Fruit fly (Drosophila melanogaster) whole organism, embryonic: Measurements from ENCODE around the gene cni.

ENCODE experiments used
- Adf1 ChIP-seq: fragments of 200-800 bp; sonication (Bioruptor generic); IDR thresholded peaks from 2 replicates; pipeline ENCODE4 v1.3.6; 2022; ENCODE audit warnings: missing biosample characterization, missing genetic modification characterization
- Bdp1 ChIP-seq: fragments of 200-800 bp; sonication (Bioruptor generic); optimal IDR thresholded peaks from 3 replicates; lab custom pipeline; 2016; ENCODE audit warnings: missing biosample characterization, missing genetic modification characterization
- Bgb ChIP-seq: fragments of 200-800 bp; sonication (Bioruptor generic); IDR thresholded peaks from 2 replicates; pipeline ENCODE4 v1.3.6; 2022; ENCODE audit warnings: missing biosample characterization, missing genetic modification characterization; ENCODE audit not compliant: partially characterized antibody
- Bteb2 ChIP-seq: fragments of 200-800 bp; sonication (Bioruptor generic); optimal IDR thresholded peaks from 2 replicates; lab custom pipeline; 2016; ENCODE audit warnings: missing biosample characterization, missing genetic modification characterization
- CG10267 ChIP-seq: fragments of 200-800 bp; sonication (Bioruptor generic); optimal IDR thresholded peaks from 2 replicates; lab custom pipeline; 2018; ENCODE audit warnings: missing biosample characterization, mild to moderate bottlenecking, missing genetic modification characterization, moderate library complexity
- CG12769 ChIP-seq: fragments of 200-800 bp; sonication (Bioruptor generic); optimal IDR thresholded peaks from 2 replicates; lab custom pipeline; 2019; ENCODE audit warnings: missing biosample characterization, mild to moderate bottlenecking, missing genetic modification characterization, moderate library complexity
- CG15479 ChIP-seq: fragments of 200-800 bp; sonication (Bioruptor generic); optimal IDR thresholded peaks from 3 replicates; lab custom pipeline; 2019; ENCODE audit warnings: missing biosample characterization, mild to moderate bottlenecking, missing genetic modification characterization, moderate library complexity
- CG16813 ChIP-seq: fragments of 200-800 bp; sonication (Bioruptor generic); IDR thresholded peaks from 3 replicates; pipeline ENCODE4 v1.3.6; 2022; ENCODE audit warnings: missing biosample characterization, missing genetic modification characterization; ENCODE audit not compliant: partially characterized antibody
- CG17829 ChIP-seq: fragments of 200-800 bp; optimal IDR thresholded peaks from 2 replicates; lab custom pipeline; 2019; ENCODE audit warnings: missing biosample characterization, mild to moderate bottlenecking, missing genetic modification characterization, moderate library complexity
- CG18764 ChIP-seq: fragments of 200-800 bp; sonication (Bioruptor generic); optimal IDR thresholded peaks from 3 replicates; lab custom pipeline; 2016; ENCODE audit warnings: missing biosample characterization, missing genetic modification characterization
- CG3847 ChIP-seq: fragments of 200-800 bp; sonication (Bioruptor generic); IDR thresholded peaks from 2 replicates; pipeline ENCODE4 v1.3.6; 2022; ENCODE audit warnings: missing biosample characterization, missing genetic modification characterization
- CG4617 ChIP-seq: fragments of 200-800 bp; sonication (Bioruptor generic); optimal IDR thresholded peaks from 3 replicates; lab custom pipeline; 2016; ENCODE audit warnings: missing biosample characterization, missing genetic modification characterization, borderline replicate concordance
- CG7786 ChIP-seq: fragments of 200-800 bp; sonication (Bioruptor generic); optimal IDR thresholded peaks from 2 replicates; lab custom pipeline; 2016; ENCODE audit warnings: missing biosample characterization, missing genetic modification characterization
- CG9437 ChIP-seq: fragments of 200-800 bp; sonication (Bioruptor generic); optimal IDR thresholded peaks from 2 replicates; lab custom pipeline; 2018; ENCODE audit warnings: missing biosample characterization, mild to moderate bottlenecking, missing genetic modification characterization
- CoRest ChIP-seq: fragments of 200-800 bp; sonication (Bioruptor generic); optimal IDR thresholded peaks from 3 replicates; lab custom pipeline; 2018; ENCODE audit warnings: missing biosample characterization, mild to moderate bottlenecking, missing genetic modification characterization, moderate library complexity
- Doc3 ChIP-seq: fragments of 200-800 bp; sonication (Bioruptor generic); IDR thresholded peaks from 3 replicates; pipeline ENCODE4 v1.3.6; 2022; ENCODE audit warnings: missing biosample characterization, missing genetic modification characterization; ENCODE audit not compliant: partially characterized antibody
- HHEX ChIP-seq: fragments of 200-800 bp; sonication (Bioruptor generic); optimal IDR thresholded peaks from 3 replicates; lab custom pipeline; 2017; ENCODE audit warnings: missing biosample characterization, mild to moderate bottlenecking, missing genetic modification characterization, missing genetic modification reagents
- Lpt ChIP-seq: fragments of >200 bp; optimal IDR thresholded peaks from 2 replicates; lab custom pipeline; 2018; ENCODE audit warnings: missing biosample characterization, missing genetic modification characterization
- Pdp1 ChIP-seq, 2 experiments: fragments of 200-800 bp; sonication (Bioruptor generic); optimal IDR thresholded peaks; 3 replicates each; lab custom pipeline; 2016; ENCODE audit warnings: missing biosample characterization in 2 of 2, missing genetic modification characterization in 2 of 2, mild to moderate bottlenecking in 1 of 2, moderate library complexity in 1 of 2
- Scr ChIP-seq: fragments of 200-800 bp; sonication (Bioruptor generic); IDR thresholded peaks from 2 replicates; pipeline ENCODE4 v1.3.6; 2022; ENCODE audit warnings: missing biosample characterization, missing genetic modification characterization; ENCODE audit not compliant: partially characterized antibody
- Six4 ChIP-seq: fragments of 200-800 bp; sonication (Bioruptor generic); optimal IDR thresholded peaks from 2 replicates; lab custom pipeline; 2016; ENCODE audit warnings: missing biosample characterization, missing genetic modification characterization
- Sry-δ ChIP-seq: fragments of 200-800 bp; sonication (Bioruptor generic); optimal IDR thresholded peaks from 2 replicates; lab custom pipeline; 2016; ENCODE audit warnings: missing biosample characterization, missing genetic modification characterization
- Ssrp ChIP-seq: fragments of 200-800 bp; sonication (Bioruptor generic); optimal IDR thresholded peaks from 2 replicates; lab custom pipeline; 2018; ENCODE audit warnings: missing biosample characterization, mild to moderate bottlenecking, missing genetic modification characterization, moderate library complexity
- Tbp ChIP-seq: fragments of >200 bp; optimal IDR thresholded peaks from 2 replicates; lab custom pipeline; 2018; ENCODE audit warnings: missing biosample characterization, missing genetic modification characterization
- Xbp1 ChIP-seq: fragments of 200-800 bp; sonication (Bioruptor generic); optimal IDR thresholded peaks from 3 replicates; lab custom pipeline; 2016; ENCODE audit warnings: missing biosample characterization, mild to moderate bottlenecking, missing genetic modification characterization
- Xrp1 ChIP-seq: fragments of 200-800 bp; sonication (Bioruptor generic); IDR thresholded peaks from 2 replicates; pipeline ENCODE4 v1.3.6; 2022; ENCODE audit warnings: missing biosample characterization, missing genetic modification characterization
- ab ChIP-seq: fragments of 200-800 bp; sonication (Bioruptor generic); optimal IDR thresholded peaks from 2 replicates; lab custom pipeline; 2016; ENCODE audit warnings: missing biosample characterization, missing genetic modification characterization
- aop ChIP-seq: fragments of 200-800 bp; sonication (Bioruptor generic); IDR thresholded peaks from 2 replicates; pipeline ENCODE4 v1.3.6; 2022; ENCODE audit warnings: missing biosample characterization, missing genetic modification characterization
- ara ChIP-seq: fragments of 200-800 bp; sonication (Bioruptor generic); IDR thresholded peaks from 2 replicates; pipeline ENCODE4 v1.3.6; 2022; ENCODE audit warnings: missing biosample characterization, missing genetic modification characterization
- ato ChIP-seq: fragments of 200-800 bp; sonication (Bioruptor generic); IDR thresholded peaks from 2 replicates; pipeline ENCODE4 v1.3.6; 2022; ENCODE audit warnings: missing biosample characterization, missing genetic modification characterization; ENCODE audit not compliant: partially characterized antibody
- bcd ChIP-seq: fragments of 200-800 bp; sonication (Bioruptor generic); optimal IDR thresholded peaks from 2 replicates; lab custom pipeline; 2017; ENCODE audit warnings: missing biosample characterization, mild to moderate bottlenecking, missing genetic modification characterization
- bsh ChIP-seq, 2 experiments: fragments of 200-800 bp; sonication (Bioruptor generic); optimal IDR thresholded peaks; 2 replicates each; lab custom pipeline; 2017 to 2018; ENCODE audit warnings: mild to moderate bottlenecking in 2 of 2, missing biosample characterization in 2 of 2, missing genetic modification characterization in 2 of 2, moderate library complexity in 1 of 2
- cato ChIP-seq: fragments of 200-800 bp; sonication (Bioruptor generic); optimal IDR thresholded peaks from 2 replicates; lab custom pipeline; 2016; ENCODE audit warnings: missing biosample characterization, missing genetic modification characterization, borderline replicate concordance
- ems ChIP-seq: fragments of 200-800 bp; sonication (Bioruptor generic); optimal IDR thresholded peaks from 3 replicates; lab custom pipeline; 2016; ENCODE audit warnings: missing biosample characterization, missing genetic modification characterization
- fru ChIP-seq: fragments of >200 bp; optimal IDR thresholded peaks from 2 replicates; lab custom pipeline; 2017
- gce ChIP-seq: fragments of 200-800 bp; sonication (Bioruptor generic); IDR thresholded peaks from 3 replicates; pipeline ENCODE4 v1.3.6; 2022; ENCODE audit warnings: missing biosample characterization, missing genetic modification characterization
- ind ChIP-seq: fragments of 200-800 bp; sonication (Bioruptor generic); optimal IDR thresholded peaks from 3 replicates; lab custom pipeline; 2016; ENCODE audit warnings: missing biosample characterization, missing genetic modification characterization
- insv ChIP-seq, 2 experiments: fragments of 200-800 bp; sonication (Bioruptor generic); optimal IDR thresholded peaks; 3 replicates each; lab custom pipeline; 2016 to 2018; ENCODE audit warnings: missing biosample characterization in 2 of 2, missing genetic modification characterization in 2 of 2
- kah ChIP-seq: fragments of 200-800 bp; sonication (Bioruptor generic); optimal IDR thresholded peaks from 2 replicates; lab custom pipeline; 2018; ENCODE audit warnings: missing biosample characterization, mild to moderate bottlenecking, missing genetic modification characterization
- nerfin-2 ChIP-seq: fragments of 200-800 bp; sonication (Bioruptor generic); IDR thresholded peaks from 2 replicates; pipeline ENCODE4 v1.3.6; 2022; ENCODE audit warnings: missing biosample characterization, missing genetic modification characterization; ENCODE audit not compliant: partially characterized antibody
- oc ChIP-seq: fragments of 200-800 bp; sonication (Bioruptor generic); optimal IDR thresholded peaks from 2 replicates; lab custom pipeline; 2018; ENCODE audit warnings: missing biosample characterization, mild to moderate bottlenecking, missing genetic modification characterization, moderate library complexity
- pb ChIP-seq: fragments of 200-800 bp; sonication (Bioruptor generic); optimal IDR thresholded peaks from 3 replicates; lab custom pipeline; 2016; ENCODE audit warnings: missing biosample characterization, missing genetic modification characterization
- phol ChIP-seq: fragments of 200-800 bp; sonication (Bioruptor generic); optimal IDR thresholded peaks from 3 replicates; lab custom pipeline; 2018; ENCODE audit warnings: missing biosample characterization, mild to moderate bottlenecking, missing genetic modification characterization, moderate library complexity
- pita ChIP-seq: fragments of 200-800 bp; sonication (Bioruptor generic); optimal IDR thresholded peaks from 2 replicates; lab custom pipeline; 2017; ENCODE audit warnings: missing biosample characterization, mild to moderate bottlenecking, missing genetic modification characterization
- prd ChIP-seq, 3 experiments: fragments of >200 bp in 2 of 3; fragments of 200-800 bp in 1 of 3; sonication (Bioruptor generic) in 1 of 3; optimal IDR thresholded peaks in 2 of 3; IDR thresholded peaks in 1 of 3; 2 replicates in 2 of 3; 3 replicates in 1 of 3; pipeline versions ENCODE4 v1.3.6 to Lab custom; 2017 to 2022; ENCODE audit warnings: missing biosample characterization in 1 of 3, missing genetic modification characterization in 1 of 3
- trem ChIP-seq: fragments of 200-800 bp; optimal IDR thresholded peaks from 3 replicates; lab custom pipeline; 2019; ENCODE audit warnings: missing biosample characterization, mild to moderate bottlenecking, missing genetic modification characterization, moderate library complexity
- ttk ChIP-seq: fragments of 200-800 bp; sonication (Bioruptor generic); IDR thresholded peaks from 2 replicates; pipeline ENCODE4 v2.1.2; 2022; ENCODE audit warnings: missing biosample characterization, missing genetic modification characterization
- vfl ChIP-seq: fragments of 200-800 bp; sonication (Bioruptor generic); optimal IDR thresholded peaks from 2 replicates; lab custom pipeline; 2016; ENCODE audit warnings: missing biosample characterization, missing genetic modification characterization
- zen2 ChIP-seq: fragments of 200-800 bp; sonication (Bioruptor generic); IDR thresholded peaks from 3 replicates; pipeline ENCODE4 v1.3.6; 2022; ENCODE audit warnings: missing biosample characterization, missing genetic modification characterization; ENCODE audit not compliant: partially characterized antibody

cni gene

dm6 chr2L:16329102-16329520 lies 18.6 kb upstream of the cni start, which contains the start of gene mRpL4 (continued):
- TF ChIP-seq oc (tag; lab: Kevin White, UChicago) (peak; percentile 33), CG16813 (GFP tag; lab: Robert Waterston, UW) (peak; percentile 99), aop (GFP tag; lab: Robert Waterston, UW) (no peak), bcd (GFP tag; lab: Kevin White, UChicago) (peak; percentile 60), Lpt (GFP tag; lab: Kevin White, UChicago) (no peak), gce (GFP tag; lab: Robert Waterston, UW) (peak; percentile 60; the same call in 2 of the 3 replicates), vfl (peak; percentile 88), prd (optimal IDR thresholded peaks at IDR 0.05; lab: Kevin White, UChicago) (no peak), prd (GFP tag; IDR thresholded peaks at IDR 0.05; lab: Robert Waterston, UW) (peak; percentile 81; the same call in 2 of the 3 replicates), CoRest (peak; percentile 56), CG15479 (GFP tag; lab: Kevin White, UChicago) (no peak), kah (no peak), Xrp1 (GFP tag; lab: Robert Waterston, UW) (peak; percentile 74), ara (peak; percentile 52; the same call in 1 of the 2 replicates), Adf1 (no peak), CG9437 (GFP tag; lab: Kevin White, UChicago) (peak; percentile 27), CG12769 (tag; lab: Kevin White, UChicago) (peak; percentile 56), CG10267 (peak; percentile 67), CG17829 (tag; lab: Kevin White, UChicago) (peak; percentile 80), CG4617 (GFP tag; lab: Kevin White, UChicago) (peak; percentile 89), ttk (GFP tag; lab: Robert Waterston, UW) (peak; percentile 65; the same call in 1 of the 2 replicates), ind (GFP tag; lab: Kevin White, UChicago) (peak; percentile 75), ems (peak; percentile 68), pb (peak; percentile 52), ato (peak; percentile 99), bsh (GFP tag; optimal IDR thresholded peaks at IDR 0.05; lab: Kevin White, UChicago) (peak in 1 of 2 experiments; percentile 64), ab (GFP tag; lab: Kevin White, UChicago) (peak; percentile 47), Ssrp (tag; lab: Kevin White, UChicago) (peak; percentile 42), CG7786 (GFP tag; lab: Kevin White, UChicago) (peak; percentile 69), phol (tag; lab: Kevin White, UChicago) (peak; percentile 79), Bgb (peak; percentile 99), Tbp (no peak), pita (GFP tag; lab: Kevin White, UChicago) (no peak), CG18764 (peak; percentile 46), Bdp1 (GFP tag; lab: Kevin White, UChicago) (peak; percentile 62), HHEX (GFP tag; lab: Kevin White, UChicago) (peak; percentile 11), zen2 (GFP tag; lab: Robert Waterston, UW) (peak; percentile 99), fru (lab: Kevin White, UChicago) (no peak), trem (tag; lab: Kevin White, UChicago) (peak; percentile 84), Doc3 (GFP tag; lab: Robert Waterston, UW) (peak; percentile 99), Six4 (peak; percentile 47), cato (GFP tag; lab: Kevin White, UChicago) (peak; percentile 50), Sry-δ (GFP tag; lab: Kevin White, UChicago) (peak; percentile 87), CG3847 (peak; percentile 66), Scr (peak; percentile 99), Pdp1 (GFP tag; optimal IDR thresholded peaks at IDR 0.05; lab: Kevin White, UChicago) (peak in 1 of 2 experiments; percentile 83), nerfin-2 (GFP tag; lab: Robert Waterston, UW) (peak; percentile 98), Xbp1 (GFP tag; lab: Kevin White, UChicago) (peak; percentile 81), insv (GFP tag; optimal IDR thresholded peaks at IDR 0.05; lab: Kevin White, UChicago) (no peak), Bteb2 (peak; percentile 59)
